Worm (Caenorhabditis elegans): ENCODE data around the gene R06F6.14.

The R06F6.14 gene

ce11 chrII:10829081-10829480, 20.0 kb downstream of the R06F6.14 start, which contains the start of gene VM106R.1:
Gene VM106R.1 (minus strand): TSS chrII:10829181.
- TF ChIP-seq ceh-14 (tag; optimal IDR thresholded peaks at IDR 0.05) = no peak
- no peak for TF ChIP-seq pha-4 (tag; optimal IDR thresholded peaks at IDR 0.05)
- no peak for TF ChIP-seq npax-4 (tag; optimal IDR thresholded peaks at IDR 0.05)
- no peak for TF ChIP-seq hlh-6 (tag; optimal IDR thresholded peaks at IDR 0.05)

- TF ChIP-seq hlh-8 (tag; optimal IDR thresholded peaks at IDR 0.05) (no peak), ceh-14 (tag; optimal IDR thresholded peaks at IDR 0.05) (no peak), hlh-6 (tag; optimal IDR thresholded peaks at IDR 0.05) (no peak)
These were observed 20.5 kb downstream of the R06F6.14 start for ce11 chrII:10829572-10829971.

- no peak for TF ChIP-seq ceh-14 (tag; optimal IDR thresholded peaks at IDR 0.05)
These were observed 25.6 kb downstream of the R06F6.14 start for ce11 chrII:10834717-10835116.

ce11 chrII:10838550-10838949, 29.5 kb downstream of the R06F6.14 start:
- no peak for TF ChIP-seq pag-3 (tag; optimal IDR thresholded peaks at IDR 0.05; ENCODE audit: borderline replicate concordance)
- no peak for TF ChIP-seq ceh-22 (tag; optimal IDR thresholded peaks at IDR 0.05)
- TF ChIP-seq sox-2 (GFP tag; IDR thresholded peaks at IDR 0.05) = no peak
- TF ChIP-seq madf-2 (tag; optimal IDR thresholded peaks at IDR 0.05) = no peak
- peak; percentile 63 for TF ChIP-seq nfya-1 (tag; optimal IDR thresholded peaks at IDR 0.05)
- no peak for TF ChIP-seq gmeb-2 (tag; optimal IDR thresholded peaks at IDR 0.05)
- TF ChIP-seq ceh-14 (tag; optimal IDR thresholded peaks at IDR 0.05) = no peak
- TF ChIP-seq sdc-2 (tag; optimal IDR thresholded peaks at IDR 0.05) = no peak

ce11 chrII:10840067-10840466, 31.0 kb downstream of the R06F6.14 start:
- TF ChIP-seq fkh-6 (tag; optimal IDR thresholded peaks at IDR 0.05) (peak; percentile 84), hlh-13 (GFP tag; optimal IDR thresholded peaks at IDR 0.05) (peak; percentile 89), pat-9 (tag; optimal IDR thresholded peaks at IDR 0.05) (peak; percentile 95), odd-2 (tag; optimal IDR thresholded peaks at IDR 0.05) (peak; percentile 77), ttx-3 (tag; optimal IDR thresholded peaks at IDR 0.05) (peak; percentile 90), mec-3 (tag; optimal IDR thresholded peaks at IDR 0.05; ENCODE audit: borderline replicate concordance) (peak; percentile 55), nhr-232 (tag; optimal IDR thresholded peaks at IDR 0.05) (peak; percentile 87), pqm-1 (tag; optimal IDR thresholded peaks at IDR 0.05) (peak; percentile 67), tbx-2 (tag; optimal IDR thresholded peaks at IDR 0.05) (peak; percentile 93), K02D7.2 (tag; optimal IDR thresholded peaks at IDR 0.05) (peak; percentile 83), T23F11.4 (GFP tag; optimal IDR thresholded peaks at IDR 0.05) (peak; percentile 86), madf-2 (tag; optimal IDR thresholded peaks at IDR 0.05) (peak; percentile 83), npax-4 (tag; optimal IDR thresholded peaks at IDR 0.05) (peak; percentile 82), ceh-9 (tag; optimal IDR thresholded peaks at IDR 0.05) (peak; percentile 71), pag-3 (tag; optimal IDR thresholded peaks at IDR 0.05; ENCODE audit: borderline replicate concordance) (peak; percentile 5), sdc-2 (tag; optimal IDR thresholded peaks at IDR 0.05) (peak; percentile 82), ama-1 (optimal IDR thresholded peaks at IDR 0.05) (no peak), ceh-14 (tag; optimal IDR thresholded peaks at IDR 0.05) (peak; percentile 58), nfya-1 (tag; optimal IDR thresholded peaks at IDR 0.05) (peak; percentile 74), ceh-30 (tag; optimal IDR thresholded peaks at IDR 0.05) (peak; percentile 16), C08G9.2 (tag; optimal IDR thresholded peaks at IDR 0.05) (peak; percentile 73), ceh-31 (tag; optimal IDR thresholded peaks at IDR 0.05) (peak; percentile 69), K09A11.1 (tag; optimal IDR thresholded peaks at IDR 0.05; ENCODE audit: insufficient read depth) (peak; percentile 85), unc-42 (tag; optimal IDR thresholded peaks at IDR 0.05) (peak; percentile 36), hlh-6 (tag; optimal IDR thresholded peaks at IDR 0.05) (peak; percentile 88), ceh-18 (tag; optimal IDR thresholded peaks at IDR 0.05) (peak; percentile 85), hlh-8 (tag; optimal IDR thresholded peaks at IDR 0.05) (peak; percentile 69), pax-1 (tag; optimal IDR thresholded peaks at IDR 0.05) (no peak), ceh-45 (GFP tag; IDR thresholded peaks at IDR 0.05) (peak; percentile 67; the same call in 1 of the 2 replicates), lim-6 (tag; optimal IDR thresholded peaks at IDR 0.05) (peak; percentile 70), ceh-48 (tag; optimal IDR thresholded peaks at IDR 0.05) (peak; percentile 78), che-1 (tag; optimal IDR thresholded peaks at IDR 0.05) (peak; percentile 91), nhr-11 (tag; optimal IDR thresholded peaks at IDR 0.05) (no peak), elt-2 (tag; optimal IDR thresholded peaks at IDR 0.05) (peak; percentile 94), dve-1 (tag; optimal IDR thresholded peaks at IDR 0.05) (peak; percentile 77), tbx-7 (tag; optimal IDR thresholded peaks at IDR 0.05) (peak; percentile 68), ceh-2 (tag; optimal IDR thresholded peaks at IDR 0.05) (peak; percentile 76), rnt-1 (tag; optimal IDR thresholded peaks at IDR 0.05) (peak; percentile 58), ceh-24 (tag; optimal IDR thresholded peaks at IDR 0.05) (peak; percentile 59)

All from whole organism, late embryonic.